Fruit fly (Drosophila melanogaster) whole organism, embryonic: Measurements from ENCODE around the gene CG14837.

Experiments
- Blimp-1 ChIP-seq: fragments of 200-800 bp; sonication (Bioruptor generic); optimal IDR thresholded peaks from 3 replicates; lab custom pipeline; 2018; ENCODE audit warnings: missing biosample characterization, missing genetic modification characterization, mild to moderate bottlenecking, moderate library complexity, missing genetic modification reagents
- CG10543 ChIP-seq: fragments of 200-800 bp; sonication (Bioruptor generic); optimal IDR thresholded peaks from 3 replicates; lab custom pipeline; 2017; ENCODE audit warnings: missing biosample characterization, mild to moderate bottlenecking, missing genetic modification characterization, moderate library complexity
- CG11093 ChIP-seq: fragments of 200-800 bp; sonication (Bioruptor generic); IDR thresholded peaks from 3 replicates; pipeline ENCODE4 v1.3.6; 2022; ENCODE audit warnings: missing biosample characterization, missing genetic modification characterization
- CG11456 ChIP-seq: fragments of 200-800 bp; sonication (Bioruptor generic); IDR thresholded peaks from 3 replicates; pipeline ENCODE4 v1.3.6; 2022; ENCODE audit warnings: missing biosample characterization, missing genetic modification characterization
- CG11696 ChIP-seq: fragments of 200-800 bp; sonication (Bioruptor generic); IDR thresholded peaks from 2 replicates; pipeline ENCODE4 v1.3.6; 2022; ENCODE audit warnings: missing biosample characterization, missing genetic modification characterization
- CG12219 ChIP-seq: fragments of 200-800 bp; sonication (Bioruptor generic); optimal IDR thresholded peaks from 3 replicates; lab custom pipeline; 2018; ENCODE audit warnings: missing biosample characterization, mild to moderate bottlenecking, missing genetic modification characterization
- CG12744 ChIP-seq: fragments of 200-800 bp; sonication (Bioruptor generic); optimal IDR thresholded peaks from 2 replicates; lab custom pipeline; 2016; ENCODE audit warnings: missing biosample characterization, missing genetic modification characterization
- CG15514 ChIP-seq: fragments of 200-800 bp; sonication (Bioruptor generic); optimal IDR thresholded peaks from 3 replicates; lab custom pipeline; 2017; ENCODE audit warnings: missing biosample characterization, missing genetic modification characterization, mild to moderate bottlenecking, moderate library complexity, missing genetic modification reagents
- CG15696 ChIP-seq: fragments of 200-800 bp; sonication (Bioruptor generic); optimal IDR thresholded peaks from 2 replicates; lab custom pipeline; 2019; ENCODE audit warnings: missing biosample characterization, mild to moderate bottlenecking, missing genetic modification characterization, moderate library complexity
- CG16813 ChIP-seq: fragments of 200-800 bp; sonication (Bioruptor generic); IDR thresholded peaks from 3 replicates; pipeline ENCODE4 v1.3.6; 2022; ENCODE audit warnings: missing biosample characterization, missing genetic modification characterization; ENCODE audit not compliant: partially characterized antibody
- CG17612 ChIP-seq: fragments of 200-800 bp; sonication (Bioruptor generic); IDR thresholded peaks from 2 replicates; pipeline ENCODE4 v1.3.6; 2022; ENCODE audit warnings: missing biosample characterization, missing genetic modification characterization
- CG18764 ChIP-seq: fragments of 200-800 bp; sonication (Bioruptor generic); optimal IDR thresholded peaks from 3 replicates; lab custom pipeline; 2016; ENCODE audit warnings: missing biosample characterization, missing genetic modification characterization
- CG2202 ChIP-seq: fragments of 200-800 bp; sonication (Bioruptor generic); optimal IDR thresholded peaks from 2 replicates; lab custom pipeline; 2018; ENCODE audit warnings: missing biosample characterization, mild to moderate bottlenecking, missing genetic modification characterization
- CG30431 ChIP-seq: fragments of 200-800 bp; sonication (Bioruptor generic); optimal IDR thresholded peaks from 2 replicates; lab custom pipeline; 2017; ENCODE audit warnings: missing biosample characterization, missing genetic modification characterization
- CG34376 ChIP-seq: fragments of 200-800 bp; sonication (Bioruptor generic); optimal IDR thresholded peaks from 2 replicates; lab custom pipeline; 2018; ENCODE audit warnings: missing biosample characterization, mild to moderate bottlenecking, missing genetic modification characterization
- CG6689 ChIP-seq: fragments of 200-800 bp; sonication (Bioruptor generic); IDR thresholded peaks from 2 replicates; pipeline ENCODE4 v1.3.6; 2022; ENCODE audit warnings: missing biosample characterization, missing genetic modification characterization
- CG8290 ChIP-seq, 3 experiments: fragments of 200-800 bp; sonication (Bioruptor generic); optimal IDR thresholded peaks; 2 replicates each; lab custom pipeline; 2016 to 2019; ENCODE audit warnings: missing biosample characterization in 3 of 3, missing genetic modification characterization in 3 of 3, mild to moderate bottlenecking in 2 of 3, moderate library complexity in 1 of 3
- CG8388 ChIP-seq: fragments of 200-800 bp; sonication (Bioruptor generic); optimal IDR thresholded peaks from 2 replicates; lab custom pipeline; 2019; ENCODE audit warnings: missing biosample characterization, mild to moderate bottlenecking, missing genetic modification characterization, moderate library complexity
- CG8478 ChIP-seq: fragments of >200 bp; optimal IDR thresholded peaks from 2 replicates; lab custom pipeline; 2018
- Dll ChIP-seq: fragments of 200-800 bp; sonication (Bioruptor generic); IDR thresholded peaks from 4 replicates; pipeline ENCODE4 v1.3.6; 2022; ENCODE audit warnings: missing biosample characterization, missing genetic modification characterization; ENCODE audit not compliant: partially characterized antibody
- Drgx ChIP-seq: fragments of 200-800 bp; sonication (Bioruptor generic); IDR thresholded peaks from 2 replicates; pipeline ENCODE4 v1.3.6; 2022; ENCODE audit warnings: missing biosample characterization, missing genetic modification characterization
- ERR ChIP-seq: fragments of 200-800 bp; sonication (Bioruptor generic); optimal IDR thresholded peaks from 2 replicates; lab custom pipeline; 2016; ENCODE audit warnings: missing biosample characterization, missing genetic modification characterization
- Fer1 ChIP-seq: fragments of 200-800 bp; sonication (Bioruptor generic); optimal IDR thresholded peaks from 2 replicates; lab custom pipeline; 2017; ENCODE audit warnings: missing biosample characterization, mild to moderate bottlenecking, missing genetic modification characterization
- HmgZ ChIP-seq: fragments of 200-800 bp; sonication (Bioruptor generic); optimal IDR thresholded peaks from 2 replicates; lab custom pipeline; 2018; ENCODE audit warnings: missing biosample characterization, mild to moderate bottlenecking, missing genetic modification characterization
- Hr39 ChIP-seq: fragments of >200 bp; optimal IDR thresholded peaks from 2 replicates; lab custom pipeline; 2017
- Oaz ChIP-seq: fragments of 200-800 bp; sonication (Bioruptor generic); IDR thresholded peaks from 2 replicates; pipeline ENCODE4 v1.3.6; 2022; ENCODE audit warnings: missing biosample characterization, missing genetic modification characterization
- Pdp1 ChIP-seq, 2 experiments: fragments of 200-800 bp; sonication (Bioruptor generic); optimal IDR thresholded peaks; 3 replicates each; lab custom pipeline; 2016; ENCODE audit warnings: missing biosample characterization in 2 of 2, missing genetic modification characterization in 2 of 2, mild to moderate bottlenecking in 1 of 2, moderate library complexity in 1 of 2
- Spps ChIP-seq: fragments of 200-800 bp; sonication (Bioruptor generic); optimal IDR thresholded peaks from 2 replicates; lab custom pipeline; 2018; ENCODE audit warnings: missing biosample characterization, mild to moderate bottlenecking, missing genetic modification characterization
- crp ChIP-seq, 2 experiments: fragments of 200-800 bp; sonication (Bioruptor generic); optimal IDR thresholded peaks; 2 replicates in 1 of 2; 3 replicates in 1 of 2; lab custom pipeline; 2017; ENCODE audit warnings: missing biosample characterization in 2 of 2, missing genetic modification characterization in 2 of 2, mild to moderate bottlenecking in 1 of 2, moderate library complexity in 1 of 2
- ham ChIP-seq: fragments of 200-800 bp; sonication (Bioruptor generic); IDR thresholded peaks from 2 replicates; pipeline ENCODE4 v1.3.6; 2022; ENCODE audit warnings: missing biosample characterization, missing genetic modification characterization
- hbn ChIP-seq: fragments of 200-800 bp; sonication (Bioruptor generic); IDR thresholded peaks from 2 replicates; pipeline ENCODE4 v1.3.6; 2022; ENCODE audit warnings: missing biosample characterization, missing genetic modification characterization; ENCODE audit not compliant: partially characterized antibody
- kni ChIP-seq: fragments of 200-800 bp; sonication (Bioruptor generic); optimal IDR thresholded peaks from 3 replicates; lab custom pipeline; 2017; ENCODE audit warnings: mild to moderate bottlenecking, missing biosample characterization, missing genetic modification reagents, missing genetic modification characterization
- lab ChIP-seq: fragments of 200-800 bp; sonication (Bioruptor generic); optimal IDR thresholded peaks from 3 replicates; lab custom pipeline; 2017; ENCODE audit warnings: missing biosample characterization, missing genetic modification characterization, mild to moderate bottlenecking, moderate library complexity, missing genetic modification reagents
- lilli ChIP-seq: fragments of 200-800 bp; sonication (Bioruptor generic); optimal IDR thresholded peaks from 3 replicates; lab custom pipeline; 2016; ENCODE audit warnings: missing biosample characterization, missing genetic modification characterization
- lmd ChIP-seq: fragments of 200-800 bp; sonication (Bioruptor generic); IDR thresholded peaks from 2 replicates; pipeline ENCODE4 v1.3.6; 2022; ENCODE audit warnings: missing biosample characterization, missing genetic modification characterization
- mld ChIP-seq: fragments of 200-800 bp; sonication (Bioruptor generic); IDR thresholded peaks from 3 replicates; pipeline ENCODE4 v1.3.6; 2022; ENCODE audit warnings: missing biosample characterization, missing genetic modification characterization; ENCODE audit not compliant: partially characterized antibody
- oc ChIP-seq: fragments of 200-800 bp; sonication (Bioruptor generic); optimal IDR thresholded peaks from 2 replicates; lab custom pipeline; 2018; ENCODE audit warnings: missing biosample characterization, mild to moderate bottlenecking, missing genetic modification characterization, moderate library complexity
- odd ChIP-seq: fragments of 200-800 bp; sonication (Bioruptor generic); optimal IDR thresholded peaks from 2 replicates; lab custom pipeline; 2017; ENCODE audit warnings: missing biosample characterization, mild to moderate bottlenecking, missing genetic modification characterization
- ro ChIP-seq: fragments of 200-800 bp; sonication (Bioruptor generic); IDR thresholded peaks from 2 replicates; pipeline ENCODE4 v1.3.6; 2022; ENCODE audit warnings: missing biosample characterization, missing genetic modification characterization
- sd ChIP-seq: fragments of 200-800 bp; sonication (Bioruptor generic); optimal IDR thresholded peaks from 3 replicates; lab custom pipeline; 2018; ENCODE audit warnings: missing biosample characterization, mild to moderate bottlenecking, missing genetic modification characterization, moderate library complexity
- sens ChIP-seq: fragments of 200-800 bp; sonication (Bioruptor generic); peaks from one replicate; lab custom pipeline; 2016; ENCODE audit warnings: missing biosample characterization, missing genetic modification characterization
- sr ChIP-seq: fragments of 200-800 bp; sonication (Bioruptor generic); IDR thresholded peaks from 3 replicates; pipeline ENCODE4 v1.3.6; 2022; ENCODE audit warnings: missing biosample characterization, missing genetic modification characterization
- tap ChIP-seq: fragments of 200-800 bp; optimal IDR thresholded peaks from 3 replicates; lab custom pipeline; 2019; ENCODE audit warnings: missing biosample characterization, mild to moderate bottlenecking, missing genetic modification characterization, moderate library complexity
- ttk ChIP-seq: fragments of 200-800 bp; sonication (Bioruptor generic); IDR thresholded peaks from 2 replicates; pipeline ENCODE4 v2.1.2; 2022; ENCODE audit warnings: missing biosample characterization, missing genetic modification characterization
- tup ChIP-seq: fragments of 200-800 bp; sonication (Bioruptor generic); optimal IDR thresholded peaks from 2 replicates; lab custom pipeline; 2016; ENCODE audit warnings: missing biosample characterization, mild to moderate bottlenecking, missing genetic modification characterization, moderate library complexity

The CG14837 gene

dm6 chr3L:7553062-7553461 is 6.8 kb downstream of the CG14837 start:
- TF ChIP-seq lab (GFP tag; lab: Kevin White, UChicago), result no peak
- TF ChIP-seq Fer1 (GFP tag; lab: Kevin White, UChicago), result no peak
- TF ChIP-seq CG16813 (GFP tag; lab: Robert Waterston, UW), result no peak
- TF ChIP-seq CG30431 (GFP tag; lab: Kevin White, UChicago), result no peak
- TF ChIP-seq ttk (GFP tag; lab: Robert Waterston, UW), result no peak
- no peak for TF ChIP-seq Oaz (GFP tag; lab: Robert Waterston, UW)
- no peak for TF ChIP-seq tup (GFP tag; lab: Kevin White, UChicago)
- no peak for TF ChIP-seq Hr39 (lab: Kevin White, UChicago)
- TF ChIP-seq ERR (GFP tag; lab: Kevin White, UChicago), result no peak
- no peak for TF ChIP-seq CG2202 (tag; lab: Kevin White, UChicago)
- TF ChIP-seq CG8290 (GFP tag; optimal IDR thresholded peaks at IDR 0.05; lab: Kevin White, UChicago), result no peak
- no peak for TF ChIP-seq CG8290 (tag; optimal IDR thresholded peaks at IDR 0.05; lab: Kevin White, UChicago)
- TF ChIP-seq Dll (GFP tag; lab: Robert Waterston, UW), result no peak
- TF ChIP-seq CG34376 (GFP tag; lab: Kevin White, UChicago), result no peak
- TF ChIP-seq Blimp-1 (GFP tag; lab: Kevin White, UChicago), result peak; percentile 53
- TF ChIP-seq Pdp1 (GFP tag; optimal IDR thresholded peaks at IDR 0.05; lab: Kevin White, UChicago), result peak in 1 of 2 experiments; percentile 23
- no peak for TF ChIP-seq CG12219
- no peak for TF ChIP-seq mld (GFP tag; lab: Robert Waterston, UW)
- TF ChIP-seq oc, result peak; percentile 76
- TF ChIP-seq CG11696, result no peak

dm6 chr3L:7552446-7552845 is 7.4 kb downstream of the CG14837 start:
- TF ChIP-seq sens (peak; percentile 67), CG12744 (GFP tag; lab: Kevin White, UChicago) (no peak), HmgZ (tag; lab: Kevin White, UChicago) (no peak), Dll (GFP tag; lab: Robert Waterston, UW) (no peak), sr (GFP tag; lab: Robert Waterston, UW) (no peak)

- peak; percentile 30 for TF ChIP-seq Blimp-1 (GFP tag; lab: Kevin White, UChicago)
- TF ChIP-seq odd, result no peak
- no peak for TF ChIP-seq ro (GFP tag; lab: Robert Waterston, UW)
- TF ChIP-seq lilli (GFP tag; lab: Kevin White, UChicago), result no peak
- no peak for TF ChIP-seq CG15514
- no peak for TF ChIP-seq Spps
- no peak for TF ChIP-seq kni (GFP tag; lab: Kevin White, UChicago)
- TF ChIP-seq CG17612 (GFP tag; lab: Robert Waterston, UW), result no peak
- no peak for TF ChIP-seq CG10543
- no peak for TF ChIP-seq CG15696
- no peak for TF ChIP-seq crp (GFP tag; optimal IDR thresholded peaks at IDR 0.05; lab: Kevin White, UChicago)
- TF ChIP-seq CG6689, result no peak
- TF ChIP-seq sens, result peak; percentile 46
- TF ChIP-seq CG11093 (GFP tag; lab: Robert Waterston, UW), result no peak
- TF ChIP-seq ham (GFP tag; lab: Robert Waterston, UW), result no peak
- TF ChIP-seq CG8478 (lab: Kevin White, UChicago), result no peak
- TF ChIP-seq CG18764, result no peak
- no peak for TF ChIP-seq tap
- peak; percentile 47 for TF ChIP-seq Drgx (GFP tag; lab: Robert Waterston, UW)
- no peak for TF ChIP-seq lmd (GFP tag; lab: Robert Waterston, UW)
- TF ChIP-seq sd (tag; lab: Kevin White, UChicago), result no peak
- no peak for TF ChIP-seq CG8388 (GFP tag; lab: Kevin White, UChicago)
- no peak for TF ChIP-seq CG11456 (GFP tag; lab: Robert Waterston, UW)
- no peak for TF ChIP-seq hbn (GFP tag; lab: Robert Waterston, UW)
Measured at dm6 chr3L:7550225-7550624, 9.6 kb downstream of the CG14837 start.
